Fruit fly (Drosophila melanogaster): ENCODE data around the gene tal-1A.

tal-1A gene

dm6 chr3R:13799567-13800429, 13.1 kb upstream of the tal-1A start (continued):
- no peak for TF ChIP-seq vnd (GFP tag; IDR thresholded peaks at IDR 0.05; ENCODE audit: partially characterized antibody)
- no peak for TF ChIP-seq YL-1 (GFP tag; optimal IDR thresholded peaks at IDR 0.05)
- TF ChIP-seq pho (GFP tag; optimal IDR thresholded peaks at IDR 0.05) = no peak
- TF ChIP-seq CG11723 (GFP tag; optimal IDR thresholded peaks at IDR 0.05) = no peak
- TF ChIP-seq sim (GFP tag; IDR thresholded peaks at IDR 0.05) = no peak
- TF ChIP-seq nerfin-1 (tag; optimal IDR thresholded peaks at IDR 0.05) = no peak
- TF ChIP-seq CG9932 (GFP tag; IDR thresholded peaks at IDR 0.05) = no peak
- no peak for TF ChIP-seq ci (GFP tag; IDR thresholded peaks at IDR 0.05)
- peak; percentile 56 for TF ChIP-seq CG4424 (GFP tag; optimal IDR thresholded peaks at IDR 0.05)
- TF ChIP-seq grau (tag; optimal IDR thresholded peaks at IDR 0.05) = peak; percentile 62
- no peak for TF ChIP-seq yki (optimal IDR thresholded peaks at IDR 0.05)
- no peak for TF ChIP-seq mld (GFP tag; IDR thresholded peaks at IDR 0.05; ENCODE audit: partially characterized antibody)
- TF ChIP-seq CG14710 (tag; optimal IDR thresholded peaks at IDR 0.05) = peak; percentile 64
- TF ChIP-seq CG10321 (GFP tag; IDR thresholded peaks at IDR 0.05) = no peak
- peak; percentile 23 for TF ChIP-seq Six4 (GFP tag; optimal IDR thresholded peaks at IDR 0.05)
- TF ChIP-seq CG31224 (GFP tag; IDR thresholded peaks at IDR 0.05) = peak; percentile 90
- TF ChIP-seq Opbp (GFP tag; IDR thresholded peaks at IDR 0.05; ENCODE audit: partially characterized antibody) = no peak
- no peak for TF ChIP-seq CG32532 (GFP tag; IDR thresholded peaks at IDR 0.05)
- no peak for TF ChIP-seq esg (GFP tag; conservative IDR thresholded peaks at IDR 0.05)
- TF ChIP-seq CG3726 (GFP tag; IDR thresholded peaks at IDR 0.05) = no peak
- TF ChIP-seq fd102C (GFP tag; optimal IDR thresholded peaks at IDR 0.05) = peak; percentile 2
- peak; percentile 23; the same call in 1 of the 2 replicates for TF ChIP-seq vvl (GFP tag; IDR thresholded peaks at IDR 0.05)
- TF ChIP-seq oc (tag; optimal IDR thresholded peaks at IDR 0.05) = no peak
- TF ChIP-seq CG10147 (GFP tag; optimal IDR thresholded peaks at IDR 0.05) = no peak
- no peak for TF ChIP-seq CG4730 (GFP tag; IDR thresholded peaks at IDR 0.05)
- no peak for TF ChIP-seq CG17612 (GFP tag; IDR thresholded peaks at IDR 0.05)
- TF ChIP-seq Med (GFP tag) = no peak
- no peak for TF ChIP-seq ERR (GFP tag; optimal IDR thresholded peaks at IDR 0.05)
- no peak for TF ChIP-seq CG3407 (GFP tag; optimal IDR thresholded peaks at IDR 0.05)
- peak; percentile 28 for TF ChIP-seq CG15601 (tag; optimal IDR thresholded peaks at IDR 0.05)
- no peak for TF ChIP-seq onecut (GFP tag; IDR thresholded peaks at IDR 0.05)
- TF ChIP-seq CG14441 (GFP tag; IDR thresholded peaks at IDR 0.05) = no peak
- no peak for TF ChIP-seq CG7357 (GFP tag; IDR thresholded peaks at IDR 0.05)
- TF ChIP-seq Dip2 (GFP tag; IDR thresholded peaks at IDR 0.05) = no peak
- peak; percentile 34 for TF ChIP-seq gcm (GFP tag; optimal IDR thresholded peaks at IDR 0.05)
- TF ChIP-seq CG11456 (GFP tag; IDR thresholded peaks at IDR 0.05) = no peak
- no peak for TF ChIP-seq Fer2 (tag; optimal IDR thresholded peaks at IDR 0.05)
- no peak for TF ChIP-seq fd3F (GFP tag; optimal IDR thresholded peaks at IDR 0.05)
- TF ChIP-seq CG1024 (GFP tag; IDR thresholded peaks at IDR 0.05) = no peak
- peak; percentile 3 for TF ChIP-seq Fer1 (GFP tag; optimal IDR thresholded peaks at IDR 0.05)
- TF ChIP-seq btn (GFP tag; optimal IDR thresholded peaks at IDR 0.05) = no peak
- TF ChIP-seq Bteb2 (GFP tag; optimal IDR thresholded peaks at IDR 0.05) = no peak
- peak; percentile 43 for TF ChIP-seq trem (tag; optimal IDR thresholded peaks at IDR 0.05)
- TF ChIP-seq danr (GFP tag; IDR thresholded peaks at IDR 0.05) = no peak
- TF ChIP-seq HHEX (GFP tag; optimal IDR thresholded peaks at IDR 0.05) = peak; percentile 22
- peak; percentile 18 for TF ChIP-seq ac (GFP tag; optimal IDR thresholded peaks at IDR 0.05)
- no peak for TF ChIP-seq NK7.1 (GFP tag; optimal IDR thresholded peaks at IDR 0.05)
- peak; percentile 82 for TF ChIP-seq CG9727 (GFP tag; optimal IDR thresholded peaks at IDR 0.05)
- TF ChIP-seq CG13775 (GFP tag; optimal IDR thresholded peaks at IDR 0.05) = peak; percentile 60
- peak; percentile 72 for TF ChIP-seq CG18262 (tag; optimal IDR thresholded peaks at IDR 0.05)

Data from whole organism, embryonic.